Worm (Caenorhabditis elegans) whole organism, L3 larva: ENCODE results near the gene glc-3.

Source experiments
- R02D3.7 ChIP-seq: fragments of 150-350 bp; optimal IDR thresholded peaks from 2 replicates; lab custom pipeline; 2014; ENCODE audit warnings: missing biosample characterization, missing genetic modification characterization
- ZK546.5 ChIP-seq: sonication (generic microtip); optimal IDR thresholded peaks from 2 replicates; lab custom pipeline; 2017; ENCODE audit warnings: missing biosample characterization, missing genetic modification characterization
- ama-1 ChIP-seq: fragments of 150-350 bp; optimal IDR thresholded peaks from 2 replicates; lab custom pipeline; 2018
- ceh-16 ChIP-seq: sonication (generic microtip); optimal IDR thresholded peaks from 2 replicates; lab custom pipeline; 2017; ENCODE audit warnings: missing biosample characterization, missing genetic modification characterization
- ceh-28 ChIP-seq: fragments of 150-350 bp; optimal IDR thresholded peaks from 2 replicates; lab custom pipeline; 2014; ENCODE audit warnings: missing biosample characterization, missing genetic modification reagents, missing genetic modification characterization
- ceh-82 ChIP-seq: fragments of 150-350 bp; optimal IDR thresholded peaks from 2 replicates; lab custom pipeline; 2014; ENCODE audit warnings: missing biosample characterization, missing genetic modification characterization
- ceh-9 ChIP-seq: sonication (generic microtip); optimal IDR thresholded peaks from 2 replicates; lab custom pipeline; 2018; ENCODE audit warnings: missing biosample characterization, missing genetic modification characterization
- egl-27 ChIP-seq: sonication (generic microtip); optimal IDR thresholded peaks from 4 replicates; lab custom pipeline; 2017; ENCODE audit warnings: missing biosample characterization, missing genetic modification reagents, missing genetic modification characterization
- egl-5 ChIP-seq: fragments of 150-350 bp; optimal IDR thresholded peaks from 2 replicates; lab custom pipeline; 2017; ENCODE audit warnings: missing biosample characterization, missing genetic modification reagents, missing genetic modification characterization, inconsistent platforms
- elt-1 ChIP-seq: fragments of 150-350 bp; optimal IDR thresholded peaks from 2 replicates; lab custom pipeline; 2014; ENCODE audit warnings: missing biosample characterization, missing genetic modification characterization
- elt-2 ChIP-seq: sonication (generic microtip); optimal IDR thresholded peaks from 2 replicates; lab custom pipeline; 2016; ENCODE audit warnings: missing genetic modification reagents, mild to moderate bottlenecking, missing genetic modification characterization, missing compliant biosample characterization
- elt-3 ChIP-seq, 3 experiments: fragments of 150-350 bp in 1 of 3; sonication (generic microtip) in 2 of 3; optimal IDR thresholded peaks; 2 replicates in 2 of 3; 4 replicates in 1 of 3; lab custom pipeline; 2014 to 2017; ENCODE audit warnings: missing biosample characterization in 3 of 3, missing genetic modification characterization in 3 of 3
- eor-1 ChIP-seq, 2 experiments: fragments of 150-350 bp; optimal IDR thresholded peaks; 2 replicates each; lab custom pipeline; 2014 to 2018; ENCODE audit warnings: missing biosample characterization in 2 of 2, missing genetic modification characterization in 2 of 2
- fkh-2 ChIP-seq: fragments of 150-350 bp; optimal IDR thresholded peaks from 2 replicates; lab custom pipeline; 2014; ENCODE audit warnings: missing biosample characterization, missing genetic modification reagents, missing genetic modification characterization
- hmg-11 ChIP-seq: sonication (generic microtip); optimal IDR thresholded peaks from 2 replicates; lab custom pipeline; 2016; ENCODE audit warnings: missing genetic modification characterization, missing compliant biosample characterization
- jun-1 ChIP-seq: fragments of 150-350 bp; optimal IDR thresholded peaks from 2 replicates; lab custom pipeline; 2014; ENCODE audit warnings: missing biosample characterization, missing genetic modification reagents, missing genetic modification characterization
- lsy-12 ChIP-seq: sonication (generic microtip); optimal IDR thresholded peaks from 2 replicates; lab custom pipeline; 2016; ENCODE audit warnings: mild to moderate bottlenecking, missing genetic modification characterization, missing compliant biosample characterization
- mdl-1 ChIP-seq: fragments of 150-350 bp; optimal IDR thresholded peaks from 2 replicates; lab custom pipeline; 2014; ENCODE audit warnings: missing biosample characterization, missing genetic modification characterization
- mml-1 ChIP-seq: fragments of 150-350 bp; sonication (generic microtip); optimal IDR thresholded peaks from 3 replicates; lab custom pipeline; 2014; ENCODE audit warnings: missing biosample characterization, missing genetic modification characterization
- nfya-1 ChIP-seq: sonication (generic microtip); optimal IDR thresholded peaks from 2 replicates; lab custom pipeline; 2017; ENCODE audit warnings: missing genetic modification characterization, mild to moderate bottlenecking, missing compliant biosample characterization, antibody characterized with exemption, moderate library complexity; ENCODE audit not compliant: insufficient read depth
- nhr-11 ChIP-seq: fragments of 150-350 bp; optimal IDR thresholded peaks from 2 replicates; lab custom pipeline; 2014; ENCODE audit warnings: missing biosample characterization, missing genetic modification characterization
- nhr-12 ChIP-seq: fragments of 150-350 bp; optimal IDR thresholded peaks from 2 replicates; lab custom pipeline; 2014; ENCODE audit warnings: missing biosample characterization, missing genetic modification characterization
- nhr-23 ChIP-seq: fragments of 150-350 bp; optimal IDR thresholded peaks from 2 replicates; lab custom pipeline; 2014; ENCODE audit warnings: missing biosample characterization, missing genetic modification reagents, missing genetic modification characterization
- nhr-237 ChIP-seq: fragments of 150-350 bp; optimal IDR thresholded peaks from 2 replicates; lab custom pipeline; 2014; ENCODE audit warnings: missing biosample characterization, missing genetic modification characterization
- nhr-25 ChIP-seq: sonication (generic microtip); optimal IDR thresholded peaks from 2 replicates; lab custom pipeline; 2017; ENCODE audit warnings: missing biosample characterization, missing genetic modification characterization
- nhr-28 ChIP-seq: fragments of 150-350 bp; optimal IDR thresholded peaks from 2 replicates; lab custom pipeline; 2014; ENCODE audit warnings: missing biosample characterization, missing genetic modification characterization
- nhr-43 ChIP-seq: sonication (generic microtip); optimal IDR thresholded peaks from 2 replicates; lab custom pipeline; 2016; ENCODE audit warnings: mild to moderate bottlenecking, missing genetic modification characterization, missing compliant biosample characterization; ENCODE audit not compliant: poor library complexity, severe bottlenecking
- nhr-67 ChIP-seq: fragments of 150-350 bp; optimal IDR thresholded peaks from 2 replicates; lab custom pipeline; 2014; ENCODE audit warnings: missing biosample characterization, missing genetic modification characterization
- nhr-76 ChIP-seq: fragments of 150-350 bp; sonication (generic microtip); optimal IDR thresholded peaks from 5 replicates; lab custom pipeline; 2014; ENCODE audit warnings: missing biosample characterization, missing genetic modification characterization
- nhr-77 ChIP-seq: fragments of 150-350 bp; optimal IDR thresholded peaks from 2 replicates; lab custom pipeline; 2014; ENCODE audit warnings: missing biosample characterization, missing genetic modification characterization
- pha-4 ChIP-seq: fragments of 150-350 bp; optimal IDR thresholded peaks from 2 replicates; lab custom pipeline; 2014; ENCODE audit warnings: missing biosample characterization, missing genetic modification reagents, missing genetic modification characterization
- pqm-1 ChIP-seq: fragments of 150-350 bp; optimal IDR thresholded peaks from 2 replicates; lab custom pipeline; 2017; ENCODE audit warnings: missing biosample characterization, missing genetic modification characterization, inconsistent platforms
- sea-2 ChIP-seq: fragments of 150-350 bp; sonication (generic microtip); optimal IDR thresholded peaks from 4 replicates; lab custom pipeline; 2014; ENCODE audit warnings: missing biosample characterization, missing genetic modification reagents, missing genetic modification characterization
- snpc-4 ChIP-seq: fragments of 150-350 bp; optimal IDR thresholded peaks from 2 replicates; lab custom pipeline; 2014; ENCODE audit warnings: missing biosample characterization, missing genetic modification characterization
- tbx-2 ChIP-seq: sonication (generic microtip); optimal IDR thresholded peaks from 2 replicates; lab custom pipeline; 2016; ENCODE audit warnings: mild to moderate bottlenecking, missing genetic modification characterization, missing compliant biosample characterization
- unc-39 ChIP-seq: sonication (generic microtip); optimal IDR thresholded peaks from 4 replicates; lab custom pipeline; 2017; ENCODE audit warnings: missing biosample characterization, missing genetic modification characterization
- unc-62 ChIP-seq: fragments of 150-350 bp; sonication (generic microtip); optimal IDR thresholded peaks from 4 replicates; lab custom pipeline; 2014; ENCODE audit warnings: missing biosample characterization, missing genetic modification reagents, missing genetic modification characterization
- zag-1 ChIP-seq: fragments of 150-350 bp; optimal IDR thresholded peaks from 2 replicates; lab custom pipeline; 2014; ENCODE audit warnings: missing biosample characterization, missing genetic modification characterization
- ztf-11 ChIP-seq: fragments of 150-350 bp; optimal IDR thresholded peaks from 2 replicates; lab custom pipeline; 2014; ENCODE audit warnings: missing biosample characterization, missing genetic modification characterization

glc-3 gene

ce11 chrV:5426337-5426736, 27.2 kb downstream of the glc-3 start:
- TF ChIP-seq elt-2 (tag; lab: Kevin White, UChicago) (no peak), elt-1 (tag; lab: Kevin White, UChicago) (peak; percentile 97)

- TF ChIP-seq elt-2 (tag; lab: Kevin White, UChicago) (peak; percentile 95), elt-1 (tag; lab: Kevin White, UChicago) (peak; percentile 99), nhr-23 (tag; lab: Kevin White, UChicago) (peak; percentile 68), nhr-76 (tag; lab: Kevin White, UChicago) (peak; percentile 75), unc-62 (GFP tag; lab: Kevin White, UChicago) (no peak), nhr-25 (tag; lab: Kevin White, UChicago) (peak; percentile 87), elt-3 (tag; optimal IDR thresholded peaks at IDR 0.05; lab: Kevin White, UChicago) (peak; percentile 28 to 84 (median 31)), mdl-1 (peak; percentile 87), jun-1 (peak; percentile 9), nhr-67 (tag; lab: Kevin White, UChicago) (no peak), nhr-43 (tag; lab: Kevin White, UChicago) (peak; percentile 73), lsy-12 (tag; lab: Kevin White, UChicago) (peak; percentile 1), fkh-2 (tag; lab: Kevin White, UChicago) (no peak), pqm-1 (tag; lab: Kevin White, UChicago) (peak; percentile 73)
- TF ChIP-seq, all 47 proteins: peak for 11
Measured at ce11 chrV:5425008-5425407, 28.5 kb downstream of the glc-3 start.

DNA sequence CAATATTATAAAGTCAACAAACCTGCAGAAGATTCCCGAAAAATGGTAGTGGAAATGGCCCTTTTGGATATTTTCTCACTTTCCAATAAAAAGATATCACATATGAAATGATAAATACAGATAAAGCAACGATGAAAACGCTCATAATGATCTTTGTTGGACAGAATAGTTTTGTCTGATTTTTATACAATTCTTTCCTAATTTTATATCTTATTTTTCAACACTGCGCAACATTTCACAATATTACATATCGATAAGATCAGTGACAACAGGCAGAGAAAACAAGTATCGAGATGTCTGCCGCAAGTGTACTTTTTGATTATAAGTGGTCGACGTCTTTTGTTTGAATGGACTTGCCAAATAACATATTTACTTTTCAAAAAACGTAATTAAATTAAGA, 30.4 kb downstream of the glc-3 start, which contains the start of gene cyp-14A5:
cyp-14A5 (minus strand) TSS at position 163 of the 400 bp plus-strand sequence.
- TF ChIP-seq zag-1 (tag; lab: Kevin White, UChicago): no peak
- TF ChIP-seq nhr-12 (tag; lab: Kevin White, UChicago): no peak
- TF ChIP-seq hmg-11 (tag; lab: Kevin White, UChicago): no peak
- peak; percentile 40 for TF ChIP-seq nhr-76 (tag; lab: Kevin White, UChicago)
- TF ChIP-seq nhr-67 (tag; lab: Kevin White, UChicago): no peak
- TF ChIP-seq ceh-82: no peak

DNA sequence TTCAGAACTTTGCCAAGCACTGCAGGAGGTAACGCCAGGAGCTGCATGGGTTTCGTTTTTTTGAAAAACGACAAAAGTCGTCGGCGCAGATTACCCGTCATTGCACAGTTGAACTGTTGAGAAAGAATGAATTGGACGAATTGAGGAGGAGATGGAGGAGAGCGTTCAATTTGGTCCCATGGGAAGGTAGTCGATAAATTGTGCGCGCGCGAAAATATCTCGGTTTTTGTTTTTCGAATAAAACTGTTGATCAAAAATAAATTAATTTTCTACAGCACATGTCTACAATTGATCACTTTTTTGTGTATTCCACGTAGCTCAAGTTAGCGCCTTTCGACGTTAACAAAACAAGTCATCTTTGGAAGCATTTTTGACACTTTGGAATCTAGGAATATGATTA, 33.6 kb downstream of the glc-3 start, which contains the start of gene F08F3.6:
F08F3.6 (minus strand) TSS at position 153 of the 400 bp plus-strand sequence.
- TF ChIP-seq ceh-82 (no peak), R02D3.7 (tag; lab: Kevin White, UChicago) (no peak), elt-3 (tag; optimal IDR thresholded peaks at IDR 0.05; lab: Kevin White, UChicago) (no peak), nhr-67 (tag; lab: Kevin White, UChicago) (no peak), pha-4 (tag; lab: Kevin White, UChicago) (no peak), ztf-11 (tag; lab: Kevin White, UChicago) (no peak), nhr-28 (tag; lab: Kevin White, UChicago) (no peak)

ce11 chrV:5412808-5413405, 40.6 kb downstream of the glc-3 start, which contains the start of gene F08F3.10:
Gene F08F3.10 (plus strand): TSS chrV:5413355.
- TF ChIP-seq nhr-28 (tag; lab: Kevin White, UChicago): no peak
- peak; percentile 49 for TF ChIP-seq ama-1 (lab: Kevin White, UChicago)
- TF ChIP-seq, all 47 proteins: peak for 1

DNA sequence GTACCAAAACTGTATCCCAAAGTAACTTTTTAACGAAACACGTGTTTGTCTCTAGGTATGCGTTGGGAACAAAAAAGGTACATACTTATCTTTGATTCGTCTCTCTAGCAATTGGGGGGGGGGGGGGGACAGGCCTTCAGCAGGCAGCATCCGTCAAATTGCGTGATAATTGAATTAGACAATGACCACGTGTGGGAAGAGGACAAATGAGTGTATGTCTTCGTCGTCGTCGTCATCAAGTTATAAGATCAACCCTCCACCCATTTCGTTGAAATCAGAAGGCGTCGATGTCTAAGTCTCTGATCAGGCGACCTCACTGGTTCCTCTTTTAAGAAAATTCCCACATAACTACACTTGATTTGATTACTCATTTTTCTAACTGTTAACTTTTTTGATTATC, 42.8 kb downstream of the glc-3 start, which contains the start of gene F08F3.4:
F08F3.4 (plus strand) TSS at position 277 of the 400 bp plus-strand sequence.
- TF ChIP-seq ceh-9 (tag; lab: Kevin White, UChicago): no peak
- TF ChIP-seq nhr-25 (tag; lab: Kevin White, UChicago): peak; percentile 50
- TF ChIP-seq fkh-2 (tag; lab: Kevin White, UChicago): no peak
- no peak for TF ChIP-seq unc-39 (tag; lab: Kevin White, UChicago)
- TF ChIP-seq egl-27 (tag; lab: Kevin White, UChicago): no peak
- TF ChIP-seq snpc-4: no peak
- no peak for TF ChIP-seq eor-1 (tag; optimal IDR thresholded peaks at IDR 0.05; lab: Kevin White, UChicago)
- no peak for TF ChIP-seq nhr-67 (tag; lab: Kevin White, UChicago)
- no peak for TF ChIP-seq ZK546.5
- TF ChIP-seq ama-1 (lab: Kevin White, UChicago): no peak
- TF ChIP-seq nhr-11 (tag; lab: Kevin White, UChicago): no peak
- no peak for TF ChIP-seq ceh-82
- TF ChIP-seq mml-1: no peak
- TF ChIP-seq nhr-43 (tag; lab: Kevin White, UChicago): peak; percentile 83
- TF ChIP-seq elt-2 (tag; lab: Kevin White, UChicago): no peak
- no peak for TF ChIP-seq nfya-1 (tag; lab: Kevin White, UChicago)
- TF ChIP-seq ceh-16: no peak
- no peak for TF ChIP-seq pqm-1 (tag; lab: Kevin White, UChicago)
- no peak for TF ChIP-seq nhr-12 (tag; lab: Kevin White, UChicago)
- TF ChIP-seq sea-2 (GFP tag; lab: Kevin White, UChicago): no peak
- no peak for TF ChIP-seq jun-1
- TF ChIP-seq pha-4 (tag; lab: Kevin White, UChicago): no peak
- no peak for TF ChIP-seq tbx-2 (tag; lab: Kevin White, UChicago)
- TF ChIP-seq nhr-23 (tag; lab: Kevin White, UChicago): peak; percentile 38
- TF ChIP-seq egl-5 (tag; lab: Kevin White, UChicago): no peak
- TF ChIP-seq elt-1 (tag; lab: Kevin White, UChicago): no peak
- TF ChIP-seq nhr-237 (tag; lab: Kevin White, UChicago): no peak
- no peak for TF ChIP-seq nhr-77
- no peak for TF ChIP-seq ceh-28 (tag; lab: Kevin White, UChicago)
